Worm (Caenorhabditis elegans): ENCODE measurements around the gene Y73C8C.8.

The Y73C8C.8 gene

ce11 chrV:3155072-3155471, 41.4 kb upstream of the Y73C8C.8 start, which contains the start of gene srab-7:
TSS of gene srab-7 (minus strand) at chrV:3155172.
- TF ChIP-seq ces-1 (GFP tag; optimal IDR thresholded peaks at IDR 0.05) (no peak), bed-3 (GFP tag; optimal IDR thresholded peaks at IDR 0.05) (no peak), ztf-11 (tag; optimal IDR thresholded peaks at IDR 0.05) (no peak), nhr-28 (tag; optimal IDR thresholded peaks at IDR 0.05) (no peak), ceh-39 (tag; optimal IDR thresholded peaks at IDR 0.05) (no peak), sem-2 (GFP tag; optimal IDR thresholded peaks at IDR 0.05) (no peak), ceh-83 (GFP tag; optimal IDR thresholded peaks at IDR 0.05) (no peak), mep-1 (tag; optimal IDR thresholded peaks at IDR 0.05) (no peak), ceh-43 (GFP tag; optimal IDR thresholded peaks at IDR 0.05) (no peak), cnd-1 (tag; optimal IDR thresholded peaks at IDR 0.05) (no peak)

ce11 chrV:3151862-3152261, 38.2 kb upstream of the Y73C8C.8 start, which contains the start of gene srab-6:
TSS of gene srab-6 (minus strand) at chrV:3151962.
- TF ChIP-seq unc-120 (tag; optimal IDR thresholded peaks at IDR 0.05; ENCODE audit: poor library complexity, severe bottlenecking) (no peak), cnd-1 (tag; optimal IDR thresholded peaks at IDR 0.05) (no peak), hlh-1 (tag; optimal IDR thresholded peaks at IDR 0.05) (no peak), blmp-1 (tag; optimal IDR thresholded peaks at IDR 0.05) (no peak), mep-1 (tag; optimal IDR thresholded peaks at IDR 0.05) (no peak), nhr-28 (tag; optimal IDR thresholded peaks at IDR 0.05) (no peak), mls-2 (tag; optimal IDR thresholded peaks at IDR 0.05) (no peak), lin-32 (GFP tag; optimal IDR thresholded peaks at IDR 0.05) (no peak), ceh-83 (GFP tag; optimal IDR thresholded peaks at IDR 0.05) (no peak), mab-5 (tag; optimal IDR thresholded peaks at IDR 0.05) (no peak), sem-2 (GFP tag; optimal IDR thresholded peaks at IDR 0.05) (no peak), nhr-76 (tag; optimal IDR thresholded peaks at IDR 0.05) (no peak)

- TF ChIP-seq flh-1 (GFP tag; optimal IDR thresholded peaks at IDR 0.05) (no peak), ham-2 (GFP tag; optimal IDR thresholded peaks at IDR 0.05) (no peak), lsy-2 (tag; optimal IDR thresholded peaks at IDR 0.05) (no peak), nhr-12 (tag; optimal IDR thresholded peaks at IDR 0.05) (no peak), snpc-4 (tag; optimal IDR thresholded peaks at IDR 0.05) (no peak), cnd-1 (tag; optimal IDR thresholded peaks at IDR 0.05) (no peak), sptf-1 (tag; optimal IDR thresholded peaks at IDR 0.05) (no peak), unc-62 (GFP tag; optimal IDR thresholded peaks at IDR 0.05) (no peak), ceh-83 (GFP tag; optimal IDR thresholded peaks at IDR 0.05) (no peak)
These were observed 36.3 kb upstream of the Y73C8C.8 start for ce11 chrV:3149910-3150428.

ce11 chrV:3146932-3147331, 33.3 kb upstream of the Y73C8C.8 start, which contains the start of gene srab-11:
TSS of gene srab-11 (minus strand) at chrV:3147032.
- TF ChIP-seq lin-13 (tag; optimal IDR thresholded peaks at IDR 0.05) (no peak), lsy-2 (tag; optimal IDR thresholded peaks at IDR 0.05) (no peak), ces-1 (GFP tag; optimal IDR thresholded peaks at IDR 0.05) (no peak), lin-32 (GFP tag; optimal IDR thresholded peaks at IDR 0.05) (no peak), unc-62 (GFP tag; optimal IDR thresholded peaks at IDR 0.05) (no peak), ceh-39 (tag; optimal IDR thresholded peaks at IDR 0.05) (no peak), elt-1 (tag; optimal IDR thresholded peaks at IDR 0.05; ENCODE audit: borderline replicate concordance, insufficient read depth) (no peak), snpc-4 (tag; optimal IDR thresholded peaks at IDR 0.05) (no peak), elt-3 (tag; optimal IDR thresholded peaks at IDR 0.05) (no peak), mep-1 (tag; optimal IDR thresholded peaks at IDR 0.05) (no peak), sem-2 (GFP tag; optimal IDR thresholded peaks at IDR 0.05) (no peak), mab-5 (tag; optimal IDR thresholded peaks at IDR 0.05) (no peak), sptf-1 (tag; optimal IDR thresholded peaks at IDR 0.05) (no peak), unc-39 (tag; optimal IDR thresholded peaks at IDR 0.05) (no peak), tbx-8 (GFP tag; optimal IDR thresholded peaks at IDR 0.05) (no peak), nhr-2 (tag; optimal IDR thresholded peaks at IDR 0.05) (no peak), nhr-76 (tag; optimal IDR thresholded peaks at IDR 0.05) (no peak)

ce11 chrV:3145241-3145640, 31.6 kb upstream of the Y73C8C.8 start:
- TF ChIP-seq nhr-2 (tag; optimal IDR thresholded peaks at IDR 0.05) (no peak), blmp-1 (tag; optimal IDR thresholded peaks at IDR 0.05) (no peak), hlh-1 (tag; optimal IDR thresholded peaks at IDR 0.05) (no peak), ces-1 (GFP tag; optimal IDR thresholded peaks at IDR 0.05) (no peak), flh-1 (GFP tag; optimal IDR thresholded peaks at IDR 0.05) (no peak), nhr-237 (tag; optimal IDR thresholded peaks at IDR 0.05) (no peak), elt-3 (tag; optimal IDR thresholded peaks at IDR 0.05) (no peak), lin-13 (tag; optimal IDR thresholded peaks at IDR 0.05) (no peak), unc-62 (GFP tag; optimal IDR thresholded peaks at IDR 0.05) (no peak), bed-3 (GFP tag; optimal IDR thresholded peaks at IDR 0.05) (no peak), elt-1 (tag; optimal IDR thresholded peaks at IDR 0.05; ENCODE audit: borderline replicate concordance, insufficient read depth) (no peak), mep-1 (tag; optimal IDR thresholded peaks at IDR 0.05) (no peak), ceh-43 (GFP tag; optimal IDR thresholded peaks at IDR 0.05) (no peak), snpc-4 (tag; optimal IDR thresholded peaks at IDR 0.05) (no peak), lsy-2 (tag; optimal IDR thresholded peaks at IDR 0.05) (no peak), nhr-76 (tag; optimal IDR thresholded peaks at IDR 0.05) (no peak), ham-2 (GFP tag; optimal IDR thresholded peaks at IDR 0.05) (no peak), zip-8 (tag; optimal IDR thresholded peaks at IDR 0.05) (no peak), drap-1 (GFP tag; optimal IDR thresholded peaks at IDR 0.05) (no peak), sptf-1 (tag; optimal IDR thresholded peaks at IDR 0.05) (no peak)

Data from whole organism, mixed stage, embryonic.